Fruit fly (Drosophila melanogaster) whole organism, embryonic: Measurements from ENCODE around the gene Etfb.
A peak's percentile ranks its signal among the peaks of the same experiment; 100 is the strongest.

ENCODE experiments used
- ATbp ChIP-seq: fragments of 200-800 bp; sonication (Bioruptor generic); optimal IDR thresholded peaks from 2 replicates; lab custom pipeline; 2017; ENCODE audit warnings: missing biosample characterization, mild to moderate bottlenecking, missing genetic modification characterization, missing genetic modification reagents
- Abd-B ChIP-seq: fragments of 200-800 bp; sonication (Bioruptor generic); optimal IDR thresholded peaks from 2 replicates; lab custom pipeline; 2018; ENCODE audit warnings: missing biosample characterization, mild to moderate bottlenecking, missing genetic modification characterization, moderate library complexity
- Adf1 ChIP-seq: fragments of 200-800 bp; sonication (Bioruptor generic); IDR thresholded peaks from 2 replicates; pipeline ENCODE4 v1.3.6; 2022; ENCODE audit warnings: missing biosample characterization, missing genetic modification characterization
- Atf-2 ChIP-seq: fragments of 200-800 bp; sonication (Bioruptor generic); optimal IDR thresholded peaks from 2 replicates; lab custom pipeline; 2016; ENCODE audit warnings: missing biosample characterization, missing genetic modification characterization
- CG10267 ChIP-seq: fragments of 200-800 bp; sonication (Bioruptor generic); optimal IDR thresholded peaks from 2 replicates; lab custom pipeline; 2018; ENCODE audit warnings: missing biosample characterization, mild to moderate bottlenecking, missing genetic modification characterization, moderate library complexity
- CG11695 ChIP-seq: fragments of 200-800 bp; sonication (Bioruptor generic); IDR thresholded peaks from 3 replicates; pipeline ENCODE4 v1.3.6; 2022; ENCODE audit warnings: missing biosample characterization, missing genetic modification characterization
- CG11696 ChIP-seq: fragments of 200-800 bp; sonication (Bioruptor generic); IDR thresholded peaks from 2 replicates; pipeline ENCODE4 v1.3.6; 2022; ENCODE audit warnings: missing biosample characterization, missing genetic modification characterization
- CG12391 ChIP-seq: fragments of 200-800 bp; sonication (Bioruptor generic); optimal IDR thresholded peaks from 3 replicates; lab custom pipeline; 2018; ENCODE audit warnings: missing biosample characterization, mild to moderate bottlenecking, missing genetic modification characterization, moderate library complexity
- CG13775 ChIP-seq: fragments of 200-800 bp; sonication (Bioruptor generic); optimal IDR thresholded peaks from 3 replicates; lab custom pipeline; 2017; ENCODE audit warnings: missing biosample characterization, mild to moderate bottlenecking, missing genetic modification characterization
- CG14667 ChIP-seq: fragments of 200-800 bp; sonication (Bioruptor generic); IDR thresholded peaks from 2 replicates; pipeline ENCODE4 v1.3.6; 2022; ENCODE audit warnings: missing biosample characterization, missing genetic modification characterization
- CG17361 ChIP-seq: fragments of 200-800 bp; sonication (Bioruptor generic); IDR thresholded peaks from 3 replicates; pipeline ENCODE4 v1.3.6; 2022; ENCODE audit warnings: missing biosample characterization, missing genetic modification characterization
- CG18599 ChIP-seq: fragments of 200-800 bp; sonication (Bioruptor generic); optimal IDR thresholded peaks from 3 replicates; lab custom pipeline; 2017; ENCODE audit warnings: missing biosample characterization, missing genetic modification characterization, mild to moderate bottlenecking, moderate library complexity, missing genetic modification reagents
- CG18764 ChIP-seq: fragments of 200-800 bp; sonication (Bioruptor generic); optimal IDR thresholded peaks from 3 replicates; lab custom pipeline; 2016; ENCODE audit warnings: missing biosample characterization, missing genetic modification characterization
- CG2129 ChIP-seq: fragments of 200-800 bp; sonication (Bioruptor generic); IDR thresholded peaks from 2 replicates; pipeline ENCODE4 v1.3.6; 2022; ENCODE audit warnings: missing biosample characterization, missing genetic modification characterization; ENCODE audit not compliant: partially characterized antibody
- CG2199 ChIP-seq: fragments of 200-800 bp; sonication (Bioruptor generic); IDR thresholded peaks from 3 replicates; pipeline ENCODE4 v1.3.6; 2022; ENCODE audit warnings: missing biosample characterization, missing genetic modification characterization
- CG2889 ChIP-seq: fragments of 200-800 bp; sonication (Bioruptor generic); IDR thresholded peaks from 3 replicates; pipeline ENCODE4 v1.3.6; 2022; ENCODE audit warnings: missing biosample characterization, missing genetic modification characterization
- CG4707 ChIP-seq: fragments of 200-800 bp; sonication (Bioruptor generic); optimal IDR thresholded peaks from 2 replicates; lab custom pipeline; 2018; ENCODE audit warnings: missing biosample characterization, mild to moderate bottlenecking, missing genetic modification characterization, moderate library complexity
- CG6689 ChIP-seq: fragments of 200-800 bp; sonication (Bioruptor generic); IDR thresholded peaks from 2 replicates; pipeline ENCODE4 v1.3.6; 2022; ENCODE audit warnings: missing biosample characterization, missing genetic modification characterization
- CG6813 ChIP-seq: fragments of 200-800 bp; sonication (Bioruptor generic); optimal IDR thresholded peaks from 2 replicates; lab custom pipeline; 2017; ENCODE audit warnings: missing biosample characterization, missing genetic modification characterization, mild to moderate bottlenecking, moderate library complexity, missing genetic modification reagents
- CG8944 ChIP-seq: fragments of 200-800 bp; sonication (Bioruptor generic); optimal IDR thresholded peaks from 3 replicates; lab custom pipeline; 2016; ENCODE audit warnings: missing biosample characterization, missing genetic modification characterization
- CG9932 ChIP-seq: fragments of 200-800 bp; sonication (Bioruptor generic); IDR thresholded peaks from 2 replicates; pipeline ENCODE4 v1.3.6; 2022; ENCODE audit warnings: missing biosample characterization, missing genetic modification characterization
- Dbx ChIP-seq: fragments of 200-800 bp; sonication (Bioruptor generic); IDR thresholded peaks from 3 replicates; pipeline ENCODE4 v1.3.6; 2022; ENCODE audit warnings: missing biosample characterization, missing genetic modification characterization
- Deaf1 ChIP-seq: fragments of 200-800 bp; optimal IDR thresholded peaks from 3 replicates; lab custom pipeline; 2019; ENCODE audit warnings: missing biosample characterization, mild to moderate bottlenecking, missing genetic modification characterization, moderate library complexity
- E2f2 ChIP-seq: fragments of 200-800 bp; sonication (Bioruptor generic); IDR thresholded peaks from 2 replicates; pipeline ENCODE4 v1.3.6; 2022; ENCODE audit warnings: missing biosample characterization, missing genetic modification characterization
- Ets97D ChIP-seq: fragments of 200-800 bp; sonication (Bioruptor generic); optimal IDR thresholded peaks from 3 replicates; lab custom pipeline; 2016; ENCODE audit warnings: missing biosample characterization, missing genetic modification characterization
- Fer1 ChIP-seq: fragments of 200-800 bp; sonication (Bioruptor generic); optimal IDR thresholded peaks from 2 replicates; lab custom pipeline; 2017; ENCODE audit warnings: missing biosample characterization, mild to moderate bottlenecking, missing genetic modification characterization
- Kr ChIP-seq: fragments of 200-800 bp; sonication (Bioruptor generic); optimal IDR thresholded peaks from 2 replicates; lab custom pipeline; 2017; ENCODE audit warnings: missing biosample characterization, mild to moderate bottlenecking, missing genetic modification characterization
- Lim3 ChIP-seq: fragments of 200-800 bp; sonication (Bioruptor generic); IDR thresholded peaks from 2 replicates; pipeline ENCODE4 v1.3.6; 2022; ENCODE audit warnings: missing biosample characterization, missing genetic modification characterization
- NC2β ChIP-seq: fragments of 200-800 bp; sonication (Bioruptor generic); optimal IDR thresholded peaks from 2 replicates; lab custom pipeline; 2016; ENCODE audit warnings: missing biosample characterization, missing genetic modification characterization
- Neu2 ChIP-seq: fragments of 200-800 bp; sonication (Bioruptor generic); optimal IDR thresholded peaks from 3 replicates; lab custom pipeline; 2016; ENCODE audit warnings: missing biosample characterization, missing genetic modification characterization, borderline replicate concordance
- crp ChIP-seq, 2 experiments: fragments of 200-800 bp; sonication (Bioruptor generic); optimal IDR thresholded peaks; 2 replicates in 1 of 2; 3 replicates in 1 of 2; lab custom pipeline; 2017; ENCODE audit warnings: missing biosample characterization in 2 of 2, missing genetic modification characterization in 2 of 2, mild to moderate bottlenecking in 1 of 2, moderate library complexity in 1 of 2
- dan ChIP-seq: fragments of 200-800 bp; sonication (Bioruptor generic); IDR thresholded peaks from 2 replicates; pipeline ENCODE4 v1.3.6; 2022; ENCODE audit warnings: missing biosample characterization, missing genetic modification characterization
- dmrt99B ChIP-seq: fragments of 200-800 bp; sonication (Bioruptor generic); optimal IDR thresholded peaks from 2 replicates; lab custom pipeline; 2018; ENCODE audit warnings: missing biosample characterization, mild to moderate bottlenecking, missing genetic modification characterization, moderate library complexity
- ems ChIP-seq: fragments of 200-800 bp; sonication (Bioruptor generic); optimal IDR thresholded peaks from 3 replicates; lab custom pipeline; 2016; ENCODE audit warnings: missing biosample characterization, missing genetic modification characterization
- eyg ChIP-seq: fragments of 200-800 bp; sonication (Bioruptor generic); optimal IDR thresholded peaks from 3 replicates; lab custom pipeline; 2016; ENCODE audit warnings: missing biosample characterization, missing genetic modification characterization
- her ChIP-seq: fragments of 200-800 bp; sonication (Bioruptor generic); optimal IDR thresholded peaks from 2 replicates; lab custom pipeline; 2016; ENCODE audit warnings: missing biosample characterization, missing genetic modification characterization
- hkb ChIP-seq, 2 experiments: fragments of 200-800 bp in 1 of 2; fragments of >200 bp in 1 of 2; sonication (Bioruptor generic) in 1 of 2; IDR thresholded peaks in 1 of 2; optimal IDR thresholded peaks in 1 of 2; 2 replicates each; pipeline versions ENCODE4 v1.3.6 to Lab custom; 2017 to 2022; ENCODE audit warnings: missing biosample characterization in 1 of 2, missing genetic modification characterization in 1 of 2
- knrl ChIP-seq: fragments of 200-800 bp; sonication (Bioruptor generic); IDR thresholded peaks from 3 replicates; pipeline ENCODE4 v1.3.6; 2022; ENCODE audit warnings: missing biosample characterization, missing genetic modification characterization; ENCODE audit not compliant: partially characterized antibody
- lilli ChIP-seq: fragments of 200-800 bp; sonication (Bioruptor generic); optimal IDR thresholded peaks from 3 replicates; lab custom pipeline; 2016; ENCODE audit warnings: missing biosample characterization, missing genetic modification characterization
- lmd ChIP-seq: fragments of 200-800 bp; sonication (Bioruptor generic); IDR thresholded peaks from 2 replicates; pipeline ENCODE4 v1.3.6; 2022; ENCODE audit warnings: missing biosample characterization, missing genetic modification characterization
- nom ChIP-seq: fragments of 200-800 bp; sonication (Bioruptor generic); optimal IDR thresholded peaks from 2 replicates; lab custom pipeline; 2017; ENCODE audit warnings: missing biosample characterization, missing genetic modification characterization, mild to moderate bottlenecking, moderate library complexity, missing genetic modification reagents
- oc ChIP-seq: fragments of 200-800 bp; sonication (Bioruptor generic); optimal IDR thresholded peaks from 2 replicates; lab custom pipeline; 2018; ENCODE audit warnings: missing biosample characterization, mild to moderate bottlenecking, missing genetic modification characterization, moderate library complexity
- peb ChIP-seq: fragments of 200-800 bp; sonication (Bioruptor generic); IDR thresholded peaks from 2 replicates; pipeline ENCODE4 v1.3.6; 2022; ENCODE audit warnings: missing biosample characterization, missing genetic modification characterization
- pum ChIP-seq: fragments of 200-800 bp; sonication (Bioruptor generic); optimal IDR thresholded peaks from 2 replicates; lab custom pipeline; 2016; ENCODE audit warnings: missing biosample characterization, missing genetic modification characterization
- run ChIP-seq: fragments of 200-800 bp; sonication (Bioruptor generic); optimal IDR thresholded peaks from 3 replicates; lab custom pipeline; 2018; ENCODE audit warnings: missing biosample characterization, mild to moderate bottlenecking, missing genetic modification characterization
- sens-2 ChIP-seq: fragments of 200-800 bp; sonication (Bioruptor generic); IDR thresholded peaks from 2 replicates; pipeline ENCODE4 v1.3.6; 2022; ENCODE audit warnings: missing biosample characterization, missing genetic modification characterization
- tap ChIP-seq: fragments of 200-800 bp; optimal IDR thresholded peaks from 3 replicates; lab custom pipeline; 2019; ENCODE audit warnings: missing biosample characterization, mild to moderate bottlenecking, missing genetic modification characterization, moderate library complexity
- tgo ChIP-seq: fragments of 200-800 bp; sonication (Bioruptor generic); IDR thresholded peaks from 3 replicates; pipeline ENCODE4 v1.3.6; 2022; ENCODE audit warnings: missing biosample characterization, missing genetic modification characterization
- z ChIP-seq: fragments of 200-800 bp; sonication (Bioruptor generic); IDR thresholded peaks from 3 replicates; pipeline ENCODE4 v1.3.6; 2022; ENCODE audit warnings: missing biosample characterization, missing genetic modification characterization

Gene Etfb

DNA sequence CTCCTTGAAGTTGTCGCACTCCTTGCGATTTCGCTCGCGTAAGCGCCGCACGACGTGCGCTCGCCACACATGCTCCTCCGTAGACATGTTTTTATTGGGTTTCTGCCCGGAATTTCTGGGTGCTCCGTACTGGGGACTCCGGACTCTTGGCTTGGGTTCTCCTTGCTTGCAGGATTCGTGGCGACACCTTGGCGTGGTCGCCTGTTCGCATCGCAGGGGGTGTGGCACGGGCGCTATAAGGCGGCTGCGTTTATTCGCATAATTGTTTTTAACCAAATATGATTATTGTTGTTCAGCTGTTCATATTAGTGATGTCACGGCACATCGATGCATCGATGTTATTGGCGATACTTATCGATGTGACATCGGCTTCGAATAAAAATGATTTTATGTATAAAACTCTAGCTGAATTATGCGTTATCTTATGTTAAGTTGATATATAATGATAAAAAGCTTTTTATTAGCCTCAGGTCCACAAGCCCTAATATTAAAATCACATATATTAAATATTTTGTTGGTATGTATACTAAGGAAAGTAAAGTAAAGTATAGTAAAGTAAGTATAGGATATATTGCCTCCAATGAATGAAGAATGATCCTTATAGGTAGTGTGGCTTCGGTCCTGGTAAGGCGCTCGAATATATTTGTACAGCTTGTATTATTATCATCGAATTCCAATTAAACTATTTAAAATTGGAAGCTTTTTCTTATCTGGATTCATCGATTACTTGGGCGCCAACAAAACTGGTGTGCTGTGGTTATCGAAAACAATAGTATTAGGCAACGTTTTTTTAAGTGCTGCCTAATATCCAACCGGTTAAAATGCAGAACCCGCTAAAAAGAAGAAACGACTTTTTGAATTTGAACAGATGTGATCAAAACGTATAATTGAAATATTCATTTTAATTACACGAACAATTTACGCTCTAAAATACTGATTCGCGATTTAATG is 32.3 kb upstream of the Etfb start, which contains the start of gene Atg16 (continued):
- TF ChIP-seq Abd-B (GFP tag; lab: Kevin White, UChicago) = no peak
- TF ChIP-seq CG4707 (GFP tag; lab: Kevin White, UChicago) = no peak
- TF ChIP-seq Neu2 = no peak
- TF ChIP-seq ems = no peak
- TF ChIP-seq CG17361 (GFP tag; lab: Robert Waterston, UW) = peak; percentile 51; the same call in 1 of the 3 replicates
- TF ChIP-seq sens-2 (GFP tag; lab: Robert Waterston, UW) = no peak
- no peak for TF ChIP-seq pum
- no peak for TF ChIP-seq Lim3 (GFP tag; lab: Robert Waterston, UW)
- no peak for TF ChIP-seq hkb (optimal IDR thresholded peaks at IDR 0.05; lab: Kevin White, UChicago)
- no peak for TF ChIP-seq hkb (GFP tag; IDR thresholded peaks at IDR 0.05; lab: Robert Waterston, UW)
- no peak for TF ChIP-seq run (tag; lab: Kevin White, UChicago)
- TF ChIP-seq dan = no peak
- TF ChIP-seq CG18764 (GFP tag; lab: Kevin White, UChicago) = no peak
- TF ChIP-seq CG2199 (GFP tag; lab: Robert Waterston, UW) = no peak
- TF ChIP-seq tap (tag; lab: Kevin White, UChicago) = no peak
- TF ChIP-seq CG14667 (GFP tag; lab: Robert Waterston, UW) = no peak
- TF ChIP-seq crp (GFP tag; optimal IDR thresholded peaks at IDR 0.05; lab: Kevin White, UChicago) = peak in 1 of 2 experiments; percentile 78
- no peak for TF ChIP-seq lmd (GFP tag; lab: Robert Waterston, UW)
- no peak for TF ChIP-seq ATbp (GFP tag; lab: Kevin White, UChicago)
- no peak for TF ChIP-seq NC2β (GFP tag; lab: Kevin White, UChicago)
- peak; percentile 93 for TF ChIP-seq knrl (GFP tag; lab: Robert Waterston, UW)
- no peak for TF ChIP-seq Dbx (GFP tag; lab: Robert Waterston, UW)
- TF ChIP-seq CG8944 (GFP tag; lab: Kevin White, UChicago) = no peak
- no peak for TF ChIP-seq CG11695 (GFP tag; lab: Robert Waterston, UW)
- no peak for TF ChIP-seq CG2889 (GFP tag; lab: Robert Waterston, UW)
- no peak for TF ChIP-seq CG18599
- TF ChIP-seq peb (GFP tag; lab: Robert Waterston, UW) = no peak
- TF ChIP-seq Atf-2 = no peak
- TF ChIP-seq Adf1 (GFP tag; lab: Robert Waterston, UW) = no peak
- TF ChIP-seq her (GFP tag; lab: Kevin White, UChicago) = no peak
- TF ChIP-seq oc (tag; lab: Kevin White, UChicago) = no peak
- TF ChIP-seq CG12391 = no peak
- peak; percentile 48 for TF ChIP-seq CG9932 (GFP tag; lab: Robert Waterston, UW)
- TF ChIP-seq CG11696 (GFP tag; lab: Robert Waterston, UW) = no peak
- TF ChIP-seq CG10267 (tag; lab: Kevin White, UChicago) = peak; percentile 90
- TF ChIP-seq tgo (GFP tag; lab: Robert Waterston, UW) = no peak
- peak; percentile 91 for TF ChIP-seq E2f2 (GFP tag; lab: Robert Waterston, UW)
- TF ChIP-seq dmrt99B (tag; lab: Kevin White, UChicago) = no peak
- TF ChIP-seq Ets97D (GFP tag; lab: Kevin White, UChicago) = peak; percentile 22
- TF ChIP-seq eyg (GFP tag; lab: Kevin White, UChicago) = no peak
- peak; percentile 85 for TF ChIP-seq CG2129 (GFP tag; lab: Robert Waterston, UW)
- no peak for TF ChIP-seq CG6689 (GFP tag; lab: Robert Waterston, UW)
- no peak for TF ChIP-seq nom (GFP tag; lab: Kevin White, UChicago)
- TF ChIP-seq CG6813 = no peak
- no peak for TF ChIP-seq CG13775
- no peak for TF ChIP-seq Fer1 (GFP tag; lab: Kevin White, UChicago)
- no peak for TF ChIP-seq Kr
- no peak for TF ChIP-seq z (GFP tag; lab: Robert Waterston, UW)
- TF ChIP-seq Deaf1 = no peak
- TF ChIP-seq lilli (GFP tag; lab: Kevin White, UChicago) = peak; percentile 15
